Worm (Caenorhabditis elegans): ENCODE results near the gene C18A11.3.

- TF ChIP-seq hlh-12 (tag; optimal IDR thresholded peaks at IDR 0.05) = no peak
- no peak for TF ChIP-seq F57C9.4 (tag; optimal IDR thresholded peaks at IDR 0.05)
- TF ChIP-seq pha-4 (tag; optimal IDR thresholded peaks at IDR 0.05) = no peak
- TF ChIP-seq unc-62 (GFP tag; optimal IDR thresholded peaks at IDR 0.05) = no peak
- no peak for TF ChIP-seq B0019.2 (GFP tag; conservative IDR thresholded peaks at IDR 0.05)
- TF ChIP-seq nfya-1 (tag; optimal IDR thresholded peaks at IDR 0.05; ENCODE audit: borderline replicate concordance, insufficient read depth) = no peak
- TF ChIP-seq snpc-4 (GFP tag; optimal IDR thresholded peaks at IDR 0.05) = no peak
- TF ChIP-seq snpc-4 (tag; optimal IDR thresholded peaks at IDR 0.05) = no peak
- no peak for TF ChIP-seq egrh-3 (GFP tag; IDR thresholded peaks at IDR 0.05)
- no peak for TF ChIP-seq nhr-120 (GFP tag; IDR thresholded peaks at IDR 0.05)
Measured at ce11 chrX:8083330-8083729, 22.4 kb downstream of the C18A11.3 start.
